Fruit fly (Drosophila melanogaster) whole organism, pupa: ENCODE results near the gene CG14260.
A peak's percentile ranks its signal among the peaks of the same experiment; 100 is the strongest.

ENCODE experiments used
- CG10348 ChIP-seq: fragments of 200-800 bp; sonication (Bioruptor generic); IDR thresholded peaks from 2 replicates; pipeline ENCODE4 v1.3.6; 2022; ENCODE audit warnings: missing biosample characterization, missing genetic modification characterization
- CG12605 ChIP-seq: fragments of 200-800 bp; sonication (Bioruptor generic); IDR thresholded peaks from 2 replicates; pipeline ENCODE4 v1.3.6; 2022; ENCODE audit warnings: missing biosample characterization, missing genetic modification characterization
- CG13204 ChIP-seq: fragments of 200-800 bp; sonication (Bioruptor generic); optimal IDR thresholded peaks from 2 replicates; lab custom pipeline; 2018; ENCODE audit warnings: missing biosample characterization, mild to moderate bottlenecking, missing genetic modification characterization, moderate library complexity
- CG14655 ChIP-seq: fragments of 200-800 bp; sonication (Bioruptor generic); optimal IDR thresholded peaks from 3 replicates; lab custom pipeline; 2017; ENCODE audit warnings: mild to moderate bottlenecking, missing biosample characterization, missing genetic modification reagents, missing genetic modification characterization
- CG15710 ChIP-seq: fragments of 200-800 bp; sonication (Bioruptor generic); optimal IDR thresholded peaks from 2 replicates; lab custom pipeline; 2018; ENCODE audit warnings: missing biosample characterization, mild to moderate bottlenecking, missing genetic modification characterization, moderate library complexity
- CG17806 ChIP-seq: fragments of 200-800 bp; sonication (Bioruptor generic); optimal IDR thresholded peaks from 2 replicates; lab custom pipeline; 2018; ENCODE audit warnings: missing biosample characterization, mild to moderate bottlenecking, missing genetic modification characterization, moderate library complexity
- CG32121 ChIP-seq: fragments of 200-800 bp; sonication (Bioruptor generic); IDR thresholded peaks from 2 replicates; pipeline ENCODE4 v1.3.6; 2022; ENCODE audit warnings: missing biosample characterization, missing genetic modification characterization
- CG34367 ChIP-seq: fragments of 200-800 bp; sonication (Bioruptor generic); optimal IDR thresholded peaks from 2 replicates; lab custom pipeline; 2018; ENCODE audit warnings: missing biosample characterization, mild to moderate bottlenecking, missing genetic modification characterization
- CG4496 ChIP-seq: fragments of 200-800 bp; sonication (Bioruptor generic); IDR thresholded peaks from 3 replicates; pipeline ENCODE4 v1.3.6; 2022; ENCODE audit warnings: missing biosample characterization, missing genetic modification characterization
- CG8159 ChIP-seq: fragments of 200-800 bp; sonication (Bioruptor generic); optimal IDR thresholded peaks from 3 replicates; lab custom pipeline; 2018; ENCODE audit warnings: missing biosample characterization, mild to moderate bottlenecking, missing genetic modification characterization, moderate library complexity
- CG8301 ChIP-seq: fragments of 200-800 bp; sonication (Bioruptor generic); optimal IDR thresholded peaks from 2 replicates; lab custom pipeline; 2018; ENCODE audit warnings: missing biosample characterization, mild to moderate bottlenecking, missing genetic modification characterization
- CG9948 ChIP-seq: fragments of 200-800 bp; sonication (Bioruptor generic); optimal IDR thresholded peaks from 2 replicates; lab custom pipeline; 2018; ENCODE audit warnings: missing biosample characterization, mild to moderate bottlenecking, missing genetic modification characterization, moderate library complexity
- D1 ChIP-seq: fragments of 200-800 bp; sonication (Bioruptor generic); optimal IDR thresholded peaks from 2 replicates; lab custom pipeline; 2018; ENCODE audit warnings: missing biosample characterization, mild to moderate bottlenecking, missing genetic modification characterization, moderate library complexity
- EcR ChIP-seq: fragments of 200-800 bp; sonication (Bioruptor generic); optimal IDR thresholded peaks from 3 replicates; lab custom pipeline; 2019; ENCODE audit warnings: missing biosample characterization, missing genetic modification characterization, mild to moderate bottlenecking, moderate library complexity, missing genetic modification reagents
- Ets98B ChIP-seq: fragments of 200-800 bp; sonication (Bioruptor generic); IDR thresholded peaks from 2 replicates; pipeline ENCODE4 v1.3.6; 2022; ENCODE audit warnings: missing biosample characterization, missing genetic modification characterization
- Pif1A ChIP-seq: fragments of 200-800 bp; sonication (Bioruptor generic); optimal IDR thresholded peaks from 3 replicates; lab custom pipeline; 2016; ENCODE audit warnings: missing biosample characterization, missing genetic modification characterization
- Pif1B ChIP-seq: fragments of 200-800 bp; sonication (Bioruptor generic); optimal IDR thresholded peaks from 3 replicates; lab custom pipeline; 2016; ENCODE audit warnings: missing biosample characterization, missing genetic modification characterization
- Snoo ChIP-seq: fragments of 200-800 bp; sonication (Bioruptor generic); optimal IDR thresholded peaks from 3 replicates; lab custom pipeline; 2017; ENCODE audit warnings: missing biosample characterization, mild to moderate bottlenecking, missing genetic modification characterization, inconsistent platforms
- fd96Ca ChIP-seq: fragments of 200-800 bp; sonication (Bioruptor generic); IDR thresholded peaks from 3 replicates; pipeline ENCODE4 v1.3.6; 2022; ENCODE audit warnings: missing biosample characterization, missing genetic modification characterization
- gl ChIP-seq: fragments of 200-800 bp; sonication (Bioruptor generic); optimal IDR thresholded peaks from 2 replicates; lab custom pipeline; 2018; ENCODE audit warnings: missing biosample characterization, mild to moderate bottlenecking, missing genetic modification characterization
- rn ChIP-seq: fragments of 200-800 bp; sonication (Bioruptor generic); IDR thresholded peaks from 2 replicates; pipeline ENCODE4 v1.3.6; 2022; ENCODE audit warnings: missing biosample characterization, missing genetic modification characterization

CG14260 gene

dm6 chr3R:27289638-27290037, 24.4 kb downstream of the CG14260 start:
- TF ChIP-seq rn (GFP tag; lab: Robert Waterston, UW), result no peak
- no peak for TF ChIP-seq EcR
- no peak for TF ChIP-seq D1 (tag; lab: Kevin White, UChicago)
- TF ChIP-seq CG8159 (tag; lab: Kevin White, UChicago), result no peak
- peak; percentile 80 for TF ChIP-seq CG8301 (tag; lab: Kevin White, UChicago)
- TF ChIP-seq Snoo, result no peak
- TF ChIP-seq CG12605 (GFP tag; lab: Robert Waterston, UW), result peak; percentile 43; the same call in 1 of the 2 replicates
- TF ChIP-seq Pif1A (GFP tag; lab: Kevin White, UChicago), result peak; percentile 40
- TF ChIP-seq CG10348 (GFP tag; lab: Robert Waterston, UW), result no peak
- TF ChIP-seq CG4496 (GFP tag; lab: Robert Waterston, UW), result peak; percentile 76; the same call in 2 of the 3 replicates
- no peak for TF ChIP-seq CG32121 (GFP tag; lab: Robert Waterston, UW)
- TF ChIP-seq Pif1B (GFP tag; lab: Kevin White, UChicago), result peak; percentile 32
- TF ChIP-seq CG9948 (tag; lab: Kevin White, UChicago), result peak; percentile 16
- peak; percentile 75 for TF ChIP-seq CG14655 (GFP tag; lab: Kevin White, UChicago)
- TF ChIP-seq CG15710 (tag; lab: Kevin White, UChicago), result no peak
- no peak for TF ChIP-seq CG13204 (GFP tag; lab: Kevin White, UChicago)
- TF ChIP-seq fd96Ca (GFP tag; lab: Robert Waterston, UW), result 0 out of 3 replicates have a peak, but pooled peaks have one; percentile 41
- no peak for TF ChIP-seq CG17806 (tag; lab: Kevin White, UChicago)
- peak; percentile 55; the same call in 1 of the 2 replicates for TF ChIP-seq Ets98B (GFP tag; lab: Robert Waterston, UW)
- TF ChIP-seq gl, result no peak
- no peak for TF ChIP-seq CG34367 (tag; lab: Kevin White, UChicago)

dm6 chr3R:27292159-27292880, 27.1 kb downstream of the CG14260 start, which contains the start of gene CG3348:
Gene CG3348, minus strand, starts transcription at chr3R:27292209.
- TF ChIP-seq CG4496 (GFP tag; lab: Robert Waterston, UW) (0 out of 3 replicates have a peak, but pooled peaks have one; percentile 44), CG8301 (tag; lab: Kevin White, UChicago) (no peak), CG8159 (tag; lab: Kevin White, UChicago) (peak; percentile 3)

dm6 chr3R:27293065-27293464, 27.8 kb downstream of the CG14260 start:
- TF ChIP-seq D1 (tag; lab: Kevin White, UChicago) (no peak), CG32121 (GFP tag; lab: Robert Waterston, UW) (no peak), CG8301 (tag; lab: Kevin White, UChicago) (no peak), fd96Ca (GFP tag; lab: Robert Waterston, UW) (no peak), CG4496 (GFP tag; lab: Robert Waterston, UW) (no peak), CG34367 (tag; lab: Kevin White, UChicago) (no peak), CG10348 (GFP tag; lab: Robert Waterston, UW) (no peak)

dm6 chr3R:27294113-27294512, 28.9 kb downstream of the CG14260 start:
- TF ChIP-seq CG17806 (tag; lab: Kevin White, UChicago) (no peak), gl (no peak), Ets98B (GFP tag; lab: Robert Waterston, UW) (no peak), D1 (tag; lab: Kevin White, UChicago) (no peak)
